Fruit fly (Drosophila melanogaster) whole organism, embryonic: Measurements from ENCODE around the gene CG6785.

Source experiments
- ATbp ChIP-seq: fragments of 200-800 bp; sonication (Bioruptor generic); optimal IDR thresholded peaks from 2 replicates; lab custom pipeline; 2017; ENCODE audit warnings: missing biosample characterization, mild to moderate bottlenecking, missing genetic modification characterization, missing genetic modification reagents
- Asciz ChIP-seq: fragments of 200-800 bp; sonication (Bioruptor generic); optimal IDR thresholded peaks from 2 replicates; lab custom pipeline; 2017; ENCODE audit warnings: missing biosample characterization, mild to moderate bottlenecking, missing genetic modification characterization, missing genetic modification reagents
- CG10147 ChIP-seq: fragments of 200-800 bp; sonication (Bioruptor generic); optimal IDR thresholded peaks from 2 replicates; lab custom pipeline; 2019; ENCODE audit warnings: missing biosample characterization, mild to moderate bottlenecking, missing genetic modification characterization, moderate library complexity
- CG10267 ChIP-seq: fragments of 200-800 bp; sonication (Bioruptor generic); optimal IDR thresholded peaks from 2 replicates; lab custom pipeline; 2018; ENCODE audit warnings: missing biosample characterization, mild to moderate bottlenecking, missing genetic modification characterization, moderate library complexity
- CG11456 ChIP-seq: fragments of 200-800 bp; sonication (Bioruptor generic); IDR thresholded peaks from 3 replicates; pipeline ENCODE4 v1.3.6; 2022; ENCODE audit warnings: missing biosample characterization, missing genetic modification characterization
- CG11504 ChIP-seq: fragments of 200-800 bp; sonication (Bioruptor generic); optimal IDR thresholded peaks from 3 replicates; lab custom pipeline; 2019; ENCODE audit warnings: missing biosample characterization, mild to moderate bottlenecking, missing genetic modification characterization, moderate library complexity
- CG13894 ChIP-seq: fragments of 200-800 bp; sonication (Bioruptor generic); optimal IDR thresholded peaks from 3 replicates; lab custom pipeline; 2018; ENCODE audit warnings: missing biosample characterization, mild to moderate bottlenecking, missing genetic modification characterization, moderate library complexity
- CG14441 ChIP-seq: fragments of 200-800 bp; sonication (Bioruptor generic); IDR thresholded peaks from 2 replicates; pipeline ENCODE4 v1.3.6; 2022; ENCODE audit warnings: missing biosample characterization, missing genetic modification characterization
- CG14710 ChIP-seq: fragments of 200-800 bp; sonication (Bioruptor generic); optimal IDR thresholded peaks from 3 replicates; lab custom pipeline; 2019; ENCODE audit warnings: missing biosample characterization, mild to moderate bottlenecking, missing genetic modification characterization, moderate library complexity
- CG14860 ChIP-seq: fragments of 200-800 bp; sonication (Bioruptor generic); IDR thresholded peaks from 3 replicates; pipeline ENCODE4 v1.3.6; 2022; ENCODE audit warnings: missing biosample characterization, missing genetic modification characterization; ENCODE audit not compliant: partially characterized antibody
- CG15011 ChIP-seq: fragments of 200-800 bp; sonication (Bioruptor generic); optimal IDR thresholded peaks from 3 replicates; lab custom pipeline; 2018; ENCODE audit warnings: missing biosample characterization, mild to moderate bottlenecking, missing genetic modification characterization
- CG15601 ChIP-seq: fragments of 200-800 bp; sonication (Bioruptor generic); optimal IDR thresholded peaks from 3 replicates; lab custom pipeline; 2019; ENCODE audit warnings: missing biosample characterization, mild to moderate bottlenecking, missing genetic modification characterization, moderate library complexity
- CG1602 ChIP-seq: fragments of 200-800 bp; sonication (Bioruptor generic); optimal IDR thresholded peaks from 3 replicates; lab custom pipeline; 2016; ENCODE audit warnings: missing biosample characterization, missing genetic modification characterization
- CG17359 ChIP-seq: fragments of 200-800 bp; sonication (Bioruptor generic); optimal IDR thresholded peaks from 3 replicates; lab custom pipeline; 2018; ENCODE audit warnings: missing biosample characterization, mild to moderate bottlenecking, missing genetic modification characterization, moderate library complexity
- CG3838 ChIP-seq: fragments of 200-800 bp; sonication (Bioruptor generic); optimal IDR thresholded peaks from 3 replicates; lab custom pipeline; 2016; ENCODE audit warnings: missing biosample characterization, missing genetic modification characterization
- CG42726 ChIP-seq: fragments of 200-800 bp; sonication (Bioruptor generic); IDR thresholded peaks from 2 replicates; pipeline ENCODE4 v1.3.6; 2022; ENCODE audit warnings: missing biosample characterization, missing genetic modification characterization; ENCODE audit not compliant: partially characterized antibody
- CG4730 ChIP-seq: fragments of 200-800 bp; sonication (Bioruptor generic); IDR thresholded peaks from 2 replicates; pipeline ENCODE4 v1.3.6; 2022; ENCODE audit warnings: missing biosample characterization, missing genetic modification characterization
- CG6272 ChIP-seq: fragments of 200-800 bp; sonication (Bioruptor generic); IDR thresholded peaks from 2 replicates; pipeline ENCODE4 v1.3.6; 2022; ENCODE audit warnings: missing biosample characterization, missing genetic modification characterization
- CG8089 ChIP-seq: fragments of 200-800 bp; sonication (Bioruptor generic); optimal IDR thresholded peaks from 3 replicates; lab custom pipeline; 2016; ENCODE audit warnings: missing biosample characterization, missing genetic modification characterization
- CG8281 ChIP-seq: fragments of 200-800 bp; sonication (Bioruptor generic); optimal IDR thresholded peaks from 2 replicates; lab custom pipeline; 2018; ENCODE audit warnings: missing biosample characterization, mild to moderate bottlenecking, missing genetic modification characterization, moderate library complexity
- CoRest ChIP-seq: fragments of 200-800 bp; sonication (Bioruptor generic); optimal IDR thresholded peaks from 3 replicates; lab custom pipeline; 2018; ENCODE audit warnings: missing biosample characterization, mild to moderate bottlenecking, missing genetic modification characterization, moderate library complexity
- Dfd ChIP-seq, 2 experiments: fragments of >200 bp; optimal IDR thresholded peaks; 2 replicates each; lab custom pipeline; 2017; ENCODE audit warnings: missing biosample characterization in 2 of 2, missing genetic modification characterization in 2 of 2
- Dref ChIP-seq: fragments of 200-800 bp; sonication (Bioruptor generic); IDR thresholded peaks from 2 replicates; pipeline ENCODE4 v1.3.6; 2022; ENCODE audit warnings: missing biosample characterization, missing genetic modification characterization
- GATAe ChIP-seq: fragments of 200-800 bp; sonication (Bioruptor generic); conservative IDR thresholded peaks from 2 replicates; pipeline ENCODE4 v1.3.6; 2022; ENCODE audit warnings: missing biosample characterization, missing genetic modification characterization
- HmgZ ChIP-seq: fragments of 200-800 bp; sonication (Bioruptor generic); optimal IDR thresholded peaks from 2 replicates; lab custom pipeline; 2018; ENCODE audit warnings: missing biosample characterization, mild to moderate bottlenecking, missing genetic modification characterization
- Jarid2 ChIP-seq: fragments of 200-800 bp; sonication (Bioruptor generic); optimal IDR thresholded peaks from 3 replicates; lab custom pipeline; 2017; ENCODE audit warnings: mild to moderate bottlenecking, missing biosample characterization, missing genetic modification reagents, missing genetic modification characterization
- MESR4 ChIP-seq: fragments of 200-800 bp; sonication (Bioruptor generic); optimal IDR thresholded peaks from 2 replicates; lab custom pipeline; 2018; ENCODE audit warnings: missing biosample characterization, mild to moderate bottlenecking, missing genetic modification characterization, moderate library complexity
- NC2β ChIP-seq: fragments of 200-800 bp; sonication (Bioruptor generic); optimal IDR thresholded peaks from 2 replicates; lab custom pipeline; 2016; ENCODE audit warnings: missing biosample characterization, missing genetic modification characterization
- NFAT ChIP-seq: fragments of 200-800 bp; sonication (Bioruptor generic); IDR thresholded peaks from 2 replicates; pipeline ENCODE4 v1.3.6; 2022; ENCODE audit warnings: missing biosample characterization, missing genetic modification characterization
- Sin3A ChIP-seq: fragments of >200 bp; optimal IDR thresholded peaks from 2 replicates; lab custom pipeline; 2018
- ac ChIP-seq: fragments of 200-800 bp; sonication (Bioruptor generic); optimal IDR thresholded peaks from 3 replicates; lab custom pipeline; 2017; ENCODE audit warnings: missing biosample characterization, mild to moderate bottlenecking, missing genetic modification characterization
- ara ChIP-seq: fragments of 200-800 bp; sonication (Bioruptor generic); IDR thresholded peaks from 2 replicates; pipeline ENCODE4 v1.3.6; 2022; ENCODE audit warnings: missing biosample characterization, missing genetic modification characterization
- ash1 ChIP-seq: fragments of 200-800 bp; sonication (Bioruptor generic); optimal IDR thresholded peaks from 2 replicates; lab custom pipeline; 2018; ENCODE audit warnings: missing biosample characterization, mild to moderate bottlenecking, missing genetic modification characterization
- crol ChIP-seq: fragments of 200-800 bp; sonication (Bioruptor generic); IDR thresholded peaks from 2 replicates; pipeline ENCODE4 v1.3.6; 2022; ENCODE audit warnings: missing biosample characterization, missing genetic modification characterization
- dmrt99B ChIP-seq: fragments of 200-800 bp; sonication (Bioruptor generic); optimal IDR thresholded peaks from 2 replicates; lab custom pipeline; 2018; ENCODE audit warnings: missing biosample characterization, mild to moderate bottlenecking, missing genetic modification characterization, moderate library complexity
- gce ChIP-seq: fragments of 200-800 bp; sonication (Bioruptor generic); IDR thresholded peaks from 3 replicates; pipeline ENCODE4 v1.3.6; 2022; ENCODE audit warnings: missing biosample characterization, missing genetic modification characterization
- gem ChIP-seq: fragments of 200-800 bp; sonication (Bioruptor generic); optimal IDR thresholded peaks from 2 replicates; lab custom pipeline; 2019; ENCODE audit warnings: missing biosample characterization, mild to moderate bottlenecking, missing genetic modification characterization, moderate library complexity
- gro ChIP-seq: fragments of 200-800 bp; sonication (Bioruptor generic); optimal IDR thresholded peaks from 2 replicates; lab custom pipeline; 2016; ENCODE audit warnings: missing biosample characterization, missing genetic modification characterization
- ham ChIP-seq: fragments of 200-800 bp; sonication (Bioruptor generic); IDR thresholded peaks from 2 replicates; pipeline ENCODE4 v1.3.6; 2022; ENCODE audit warnings: missing biosample characterization, missing genetic modification characterization
- jing ChIP-seq: fragments of 200-800 bp; sonication (Bioruptor generic); optimal IDR thresholded peaks from 2 replicates; lab custom pipeline; 2018; ENCODE audit warnings: missing biosample characterization, mild to moderate bottlenecking, missing genetic modification characterization
- ranshi ChIP-seq: fragments of 200-800 bp; sonication (Bioruptor generic); IDR thresholded peaks from 2 replicates; pipeline ENCODE4 v1.3.6; 2022; ENCODE audit warnings: missing biosample characterization, missing genetic modification characterization
- slou ChIP-seq: fragments of 200-800 bp; sonication (Bioruptor generic); optimal IDR thresholded peaks from 3 replicates; lab custom pipeline; 2016; ENCODE audit warnings: missing biosample characterization, missing genetic modification characterization
- so ChIP-seq: fragments of 200-800 bp; sonication (Bioruptor generic); IDR thresholded peaks from 3 replicates; pipeline ENCODE4 v1.3.6; 2022; ENCODE audit warnings: missing biosample characterization, missing genetic modification characterization
- sr ChIP-seq: fragments of 200-800 bp; sonication (Bioruptor generic); IDR thresholded peaks from 3 replicates; pipeline ENCODE4 v1.3.6; 2022; ENCODE audit warnings: missing biosample characterization, missing genetic modification characterization
- ssp ChIP-seq: fragments of 200-800 bp; sonication (Bioruptor generic); IDR thresholded peaks from 2 replicates; pipeline ENCODE4 v1.3.6; 2022; ENCODE audit warnings: missing biosample characterization, missing genetic modification characterization
- stwl ChIP-seq: fragments of 200-800 bp; sonication (Bioruptor generic); optimal IDR thresholded peaks from 3 replicates; lab custom pipeline; 2018; ENCODE audit warnings: missing biosample characterization, mild to moderate bottlenecking, missing genetic modification characterization, moderate library complexity
- ttk ChIP-seq: fragments of 200-800 bp; sonication (Bioruptor generic); IDR thresholded peaks from 2 replicates; pipeline ENCODE4 v2.1.2; 2022; ENCODE audit warnings: missing biosample characterization, missing genetic modification characterization
- unc-4 ChIP-seq: fragments of 200-800 bp; sonication (Bioruptor generic); IDR thresholded peaks from 2 replicates; pipeline ENCODE4 v1.3.6; 2022; ENCODE audit warnings: missing biosample characterization, missing genetic modification characterization; ENCODE audit not compliant: partially characterized antibody
- unpg ChIP-seq: fragments of 200-800 bp; sonication (Bioruptor generic); optimal IDR thresholded peaks from 3 replicates; lab custom pipeline; 2018; ENCODE audit warnings: missing biosample characterization, mild to moderate bottlenecking, missing genetic modification characterization, moderate library complexity

Gene CG6785

DNA sequence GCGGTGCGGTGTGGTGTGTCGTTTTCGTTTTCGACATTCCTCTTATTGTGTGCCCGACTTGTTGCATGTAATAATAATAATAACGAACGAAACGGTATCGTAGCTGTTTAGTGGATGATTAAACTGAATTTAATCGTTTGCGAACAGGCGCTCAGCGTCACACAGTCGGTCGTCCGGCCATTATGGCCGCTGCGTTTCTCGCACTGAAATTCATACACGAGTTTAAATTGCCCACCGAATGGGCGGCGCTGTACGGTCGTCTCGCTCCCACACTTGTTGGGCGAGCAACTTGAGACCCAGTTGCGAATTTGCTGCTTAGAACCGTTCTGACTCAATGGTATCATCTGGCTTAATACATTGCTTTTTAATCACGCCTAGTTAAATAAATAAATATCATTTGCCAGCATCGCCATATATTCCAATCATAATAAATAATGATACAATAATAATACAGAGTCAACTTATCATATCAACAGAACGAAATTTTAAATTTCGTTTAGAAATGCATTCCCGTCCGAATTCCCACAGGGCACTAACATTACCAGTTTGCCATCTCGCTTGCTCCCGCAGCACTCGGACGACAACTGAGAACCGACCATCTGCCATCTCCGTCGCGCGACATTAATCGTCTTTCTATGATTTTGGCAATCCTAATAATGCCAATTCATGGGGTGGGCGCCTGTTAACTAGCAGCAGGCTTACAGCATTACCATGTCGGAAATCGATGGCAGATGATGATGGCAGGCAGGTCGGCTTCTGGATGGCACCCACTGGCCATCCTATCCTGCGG lies 33.9 kb downstream of the CG6785 start (continued):
- TF ChIP-seq unpg (GFP tag; lab: Kevin White, UChicago) (peak; percentile 93), MESR4 (GFP tag; lab: Kevin White, UChicago) (peak; percentile 1), HmgZ (tag; lab: Kevin White, UChicago) (peak; percentile 89), CG8089 (GFP tag; lab: Kevin White, UChicago) (peak; percentile 48), CG10147 (GFP tag; lab: Kevin White, UChicago) (peak; percentile 94), Sin3A (no peak), CG17359 (tag; lab: Kevin White, UChicago) (peak; percentile 84), crol (GFP tag; lab: Robert Waterston, UW) (no peak), Dref (GFP tag; lab: Robert Waterston, UW) (no peak), CG14710 (peak; percentile 86), CG11504 (tag; lab: Kevin White, UChicago) (peak; percentile 87), CG3838 (GFP tag; lab: Kevin White, UChicago) (peak; percentile 17), Asciz (GFP tag; lab: Kevin White, UChicago) (peak; percentile 84), CG11456 (GFP tag; lab: Robert Waterston, UW) (no peak), Jarid2 (peak; percentile 73), ranshi (GFP tag; lab: Robert Waterston, UW) (no peak), stwl (no peak), CG8281 (tag; lab: Kevin White, UChicago) (peak; percentile 82), CG15011 (GFP tag; lab: Kevin White, UChicago) (peak; percentile 91), ssp (GFP tag; lab: Robert Waterston, UW) (no peak), CG4730 (no peak), so (no peak), CG14860 (GFP tag; lab: Robert Waterston, UW) (no peak), gce (GFP tag; lab: Robert Waterston, UW) (no peak), CG14441 (no peak), CG1602 (peak; percentile 90), Dfd (GFP tag; optimal IDR thresholded peaks at IDR 0.05; lab: Kevin White, UChicago) (no peak), ATbp (GFP tag; lab: Kevin White, UChicago) (peak; percentile 89), dmrt99B (tag; lab: Kevin White, UChicago) (peak; percentile 92), CG15601 (no peak), gem (tag; lab: Kevin White, UChicago) (peak; percentile 96), ac (GFP tag; lab: Kevin White, UChicago) (peak; percentile 51), ham (no peak), NFAT (no peak), ttk (GFP tag; lab: Robert Waterston, UW) (no peak), jing (no peak), gro (GFP tag; lab: Kevin White, UChicago) (no peak), CG13894 (peak; percentile 88), CoRest (peak; percentile 97), ash1 (GFP tag; lab: Kevin White, UChicago) (no peak), CG6272 (GFP tag; lab: Robert Waterston, UW) (peak; percentile 86), NC2β (GFP tag; lab: Kevin White, UChicago) (peak; percentile 49), GATAe (GFP tag; lab: Robert Waterston, UW) (no peak), ara (no peak), sr (GFP tag; lab: Robert Waterston, UW) (no peak), CG10267 (tag; lab: Kevin White, UChicago) (peak; percentile 85), slou (GFP tag; lab: Kevin White, UChicago) (peak; percentile 85), CG42726 (no peak), unc-4 (GFP tag; lab: Robert Waterston, UW) (no peak)
